Worm (Caenorhabditis elegans) whole organism, late embryonic: Measurements from ENCODE around the gene irld-67.

ENCODE experiments used
- ama-1 ChIP-seq: fragments of 150-350 bp; optimal IDR thresholded peaks from 2 replicates; lab custom pipeline; 2014
- ceh-18 ChIP-seq: sonication (generic microtip); optimal IDR thresholded peaks from 2 replicates; lab custom pipeline; 2016; ENCODE audit warnings: missing genetic modification characterization, missing compliant biosample characterization
- ceh-31 ChIP-seq: sonication (generic microtip); optimal IDR thresholded peaks from 2 replicates; lab custom pipeline; 2016; ENCODE audit warnings: missing genetic modification characterization, missing compliant biosample characterization
- ceh-6 ChIP-seq: fragments of 200-800 bp; sonication (Bioruptor generic); optimal IDR thresholded peaks from 2 replicates; lab custom pipeline; 2018; ENCODE audit warnings: mild to moderate bottlenecking, missing genetic modification characterization, missing compliant biosample characterization
- fkh-10 ChIP-seq: fragments of 150-350 bp; optimal IDR thresholded peaks from 2 replicates; lab custom pipeline; 2014; ENCODE audit warnings: missing biosample characterization, missing genetic modification reagents, missing genetic modification characterization
- lin-11 ChIP-seq: fragments of 200-800 bp; sonication (Bioruptor generic); optimal IDR thresholded peaks from 2 replicates; lab custom pipeline; 2018; ENCODE audit warnings: mild to moderate bottlenecking, missing genetic modification characterization, missing compliant biosample characterization
- nhr-11 ChIP-seq: fragments of 150-350 bp; optimal IDR thresholded peaks from 2 replicates; lab custom pipeline; 2014; ENCODE audit warnings: missing biosample characterization, missing genetic modification characterization
- npax-4 ChIP-seq: sonication (generic microtip); optimal IDR thresholded peaks from 2 replicates; lab custom pipeline; 2016; ENCODE audit warnings: missing genetic modification characterization, missing compliant biosample characterization
- pag-3 ChIP-seq: sonication (generic microtip); optimal IDR thresholded peaks from 2 replicates; lab custom pipeline; 2016; ENCODE audit warnings: missing compliant biosample characterization, missing genetic modification characterization, borderline replicate concordance
- pax-1 ChIP-seq: fragments of 150-350 bp; optimal IDR thresholded peaks from 2 replicates; lab custom pipeline; 2014; ENCODE audit warnings: missing biosample characterization, missing genetic modification characterization
- pha-4 ChIP-seq: fragments of 150-350 bp; optimal IDR thresholded peaks from 2 replicates; lab custom pipeline; 2018; ENCODE audit warnings: missing biosample characterization, missing genetic modification reagents, missing genetic modification characterization
- pqm-1 ChIP-seq: sonication (generic microtip); optimal IDR thresholded peaks from 2 replicates; lab custom pipeline; 2016; ENCODE audit warnings: missing genetic modification characterization, missing compliant biosample characterization
- sox-2 ChIP-seq: fragments of 200-800 bp; sonication (Bioruptor generic); IDR thresholded peaks from 2 replicates; pipeline ENCODE4 v1.3.6; 2022; ENCODE audit warnings: missing genetic modification reagents, missing genetic modification characterization, missing compliant biosample characterization
- unc-42 ChIP-seq: sonication (generic microtip); optimal IDR thresholded peaks from 2 replicates; lab custom pipeline; 2016; ENCODE audit warnings: missing genotype, missing genetic modification characterization, missing compliant biosample characterization

- TF ChIP-seq npax-4 (tag; lab: Kevin White, UChicago) = no peak
- TF ChIP-seq pha-4 = no peak
- no peak for TF ChIP-seq pqm-1 (tag; lab: Kevin White, UChicago)
- TF ChIP-seq pax-1 (tag; lab: Kevin White, UChicago) = no peak
- no peak for TF ChIP-seq sox-2 (GFP tag; lab: Robert Waterston, UW)
- TF ChIP-seq pag-3 = no peak
- no peak for TF ChIP-seq nhr-11 (tag; lab: Kevin White, UChicago)
- no peak for TF ChIP-seq fkh-10 (GFP tag; lab: Kevin White, UChicago)
- no peak for TF ChIP-seq ceh-18 (tag; lab: Kevin White, UChicago)
- TF ChIP-seq ceh-31 (tag; lab: Kevin White, UChicago) = no peak
- no peak for TF ChIP-seq unc-42 (tag; lab: Kevin White, UChicago)
- TF ChIP-seq ceh-6 (GFP tag; lab: Kevin White, UChicago) = no peak
- no peak for TF ChIP-seq ama-1 (lab: Kevin White, UChicago)
- TF ChIP-seq lin-11 = no peak
Observed at ce11 chrII:2967064-2967463, 32.8 kb upstream of the irld-67 start.
